Fruit fly (Drosophila melanogaster) ovary, adult (tissue): ENCODE data around the gene CG12477.

Source experiments
- CG17801 ChIP-seq: fragments of 200-800 bp; optimal IDR thresholded peaks from 2 replicates; lab custom pipeline; 2019; ENCODE audit warnings: missing biosample characterization, mild to moderate bottlenecking, missing genetic modification characterization, moderate library complexity; ENCODE audit not compliant: partially characterized antibody

CG12477 gene

DNA sequence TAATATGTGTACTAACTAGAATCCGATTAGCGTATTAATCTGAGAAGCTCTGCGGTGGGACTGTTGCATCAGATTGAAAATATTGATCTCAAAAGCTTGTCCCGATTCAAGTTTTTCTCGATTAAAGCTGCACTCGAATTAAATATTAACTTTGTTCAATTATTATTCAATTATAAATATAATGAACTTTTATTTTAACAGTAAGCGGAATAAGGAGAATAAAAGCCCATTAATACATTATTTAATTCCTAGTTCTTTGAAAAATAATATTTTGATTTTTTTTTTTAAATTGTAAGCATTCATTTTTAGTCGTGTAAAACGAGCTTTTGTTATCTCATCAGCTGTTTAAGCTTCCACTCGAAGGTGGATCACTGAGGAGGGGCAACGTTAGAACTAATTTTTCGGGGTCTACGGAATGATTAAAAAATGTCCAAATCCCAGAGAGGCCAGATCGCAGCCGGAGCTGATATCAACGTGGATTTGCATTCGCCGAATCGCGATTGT is 47.7 kb downstream of the CG12477 start, which contains the start of the genes GNBP2 and GNBP1:
TSS of gene GNBP2 (minus strand) at position 51 of the 504 bp plus-strand sequence.
TSS of gene GNBP1 (plus strand) at position 438 of the 504 bp plus-strand sequence.
- peak; percentile 40 for TF ChIP-seq CG17801 (GFP tag; lab: Kevin White, UChicago)

DNA sequence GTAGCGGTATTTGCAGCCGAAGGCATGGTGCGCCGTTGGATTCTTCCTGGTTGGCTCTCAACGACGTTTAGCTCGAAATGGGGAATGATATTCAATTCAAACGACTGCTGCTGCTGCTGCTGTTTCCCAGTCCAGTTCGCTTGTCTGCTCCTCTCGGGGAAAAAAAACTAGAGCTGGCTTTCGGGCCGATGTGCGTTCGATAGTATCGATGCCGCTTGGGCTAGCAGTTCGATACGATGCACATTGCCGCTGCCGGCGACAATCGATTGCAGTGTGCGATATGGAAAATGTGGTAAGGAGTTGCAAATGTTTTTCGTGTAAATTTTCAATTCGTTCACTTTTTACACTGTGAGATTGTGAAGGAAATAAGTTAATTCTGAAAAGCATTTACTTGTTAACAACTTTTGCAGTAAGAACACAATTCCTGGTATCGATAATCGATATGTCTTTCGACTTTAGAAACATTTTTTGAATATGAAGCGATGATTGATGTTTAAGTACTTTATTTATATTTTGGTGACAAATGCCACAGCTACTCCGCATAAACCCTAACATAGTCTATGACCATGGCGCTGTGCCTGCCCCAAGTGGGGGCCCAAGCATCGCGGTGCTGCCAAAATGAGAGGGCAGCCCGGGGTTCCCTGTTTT is 50.0 kb downstream of the CG12477 start, which contains the start of gene Capr:
TSS of gene Capr (minus strand) at position 339 of the 648 bp plus-strand sequence.
- peak; percentile 60 for TF ChIP-seq CG17801 (GFP tag; lab: Kevin White, UChicago)

DNA sequence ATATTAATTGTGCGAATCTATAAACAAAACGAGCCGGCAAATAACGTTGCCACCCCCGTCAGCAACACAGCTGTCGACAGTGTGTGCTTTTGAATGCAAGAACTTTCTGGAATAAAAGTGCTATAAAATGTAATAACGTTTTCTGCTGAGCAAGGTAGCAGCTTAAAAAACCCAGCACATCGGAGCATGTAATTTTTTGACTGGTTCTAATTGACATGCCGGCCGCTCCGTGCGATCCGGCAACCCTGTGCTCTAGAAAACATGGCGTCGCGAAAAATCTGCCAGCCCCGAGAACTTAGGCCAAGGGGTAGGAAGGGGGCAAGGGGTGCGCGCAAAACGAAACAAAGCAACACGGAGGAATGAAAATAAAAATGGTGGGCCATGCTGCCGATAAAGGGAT is 50.9 kb downstream of the CG12477 start:
- TF ChIP-seq CG17801 (GFP tag; lab: Kevin White, UChicago): peak; percentile 11
